Worm (Caenorhabditis elegans) whole organism, L3 larva: ENCODE data around the gene F17C11.13.

Source experiments
- R02D3.7 ChIP-seq: fragments of 150-350 bp; optimal IDR thresholded peaks from 2 replicates; lab custom pipeline; 2014; ENCODE audit warnings: missing biosample characterization, missing genetic modification characterization
- ama-1 ChIP-seq: fragments of 150-350 bp; optimal IDR thresholded peaks from 2 replicates; lab custom pipeline; 2018
- ceh-16 ChIP-seq: sonication (generic microtip); optimal IDR thresholded peaks from 2 replicates; lab custom pipeline; 2017; ENCODE audit warnings: missing biosample characterization, missing genetic modification characterization
- ceh-82 ChIP-seq: fragments of 150-350 bp; optimal IDR thresholded peaks from 2 replicates; lab custom pipeline; 2014; ENCODE audit warnings: missing biosample characterization, missing genetic modification characterization
- ceh-9 ChIP-seq: sonication (generic microtip); optimal IDR thresholded peaks from 2 replicates; lab custom pipeline; 2018; ENCODE audit warnings: missing biosample characterization, missing genetic modification characterization
- daf-12 ChIP-seq: fragments of 150-350 bp; optimal IDR thresholded peaks from 2 replicates; lab custom pipeline; 2014; ENCODE audit warnings: missing biosample characterization, missing genetic modification reagents, missing genetic modification characterization
- egl-5 ChIP-seq: fragments of 150-350 bp; optimal IDR thresholded peaks from 2 replicates; lab custom pipeline; 2017; ENCODE audit warnings: missing biosample characterization, missing genetic modification reagents, missing genetic modification characterization, inconsistent platforms
- elt-2 ChIP-seq: sonication (generic microtip); optimal IDR thresholded peaks from 2 replicates; lab custom pipeline; 2016; ENCODE audit warnings: missing genetic modification reagents, mild to moderate bottlenecking, missing genetic modification characterization, missing compliant biosample characterization
- elt-3 ChIP-seq, 3 experiments: fragments of 150-350 bp in 1 of 3; sonication (generic microtip) in 2 of 3; optimal IDR thresholded peaks; 2 replicates in 2 of 3; 4 replicates in 1 of 3; lab custom pipeline; 2014 to 2017; ENCODE audit warnings: missing biosample characterization in 3 of 3, missing genetic modification characterization in 3 of 3
- eor-1 ChIP-seq, 2 experiments: fragments of 150-350 bp; optimal IDR thresholded peaks; 2 replicates each; lab custom pipeline; 2014 to 2018; ENCODE audit warnings: missing biosample characterization in 2 of 2, missing genetic modification characterization in 2 of 2
- fkh-10 ChIP-seq: sonication (generic microtip); optimal IDR thresholded peaks from 2 replicates; lab custom pipeline; 2017; ENCODE audit warnings: missing biosample characterization, missing genetic modification reagents, missing genetic modification characterization
- fkh-2 ChIP-seq: fragments of 150-350 bp; optimal IDR thresholded peaks from 2 replicates; lab custom pipeline; 2014; ENCODE audit warnings: missing biosample characterization, missing genetic modification reagents, missing genetic modification characterization
- fos-1 ChIP-seq: fragments of 150-350 bp; optimal IDR thresholded peaks from 2 replicates; lab custom pipeline; 2014; ENCODE audit warnings: missing biosample characterization, missing genetic modification characterization
- hmg-11 ChIP-seq: sonication (generic microtip); optimal IDR thresholded peaks from 2 replicates; lab custom pipeline; 2016; ENCODE audit warnings: missing genetic modification characterization, missing compliant biosample characterization
- jun-1 ChIP-seq: fragments of 150-350 bp; optimal IDR thresholded peaks from 2 replicates; lab custom pipeline; 2014; ENCODE audit warnings: missing biosample characterization, missing genetic modification reagents, missing genetic modification characterization
- lin-15B ChIP-seq: fragments of 150-350 bp; optimal IDR thresholded peaks from 2 replicates; lab custom pipeline; 2014; ENCODE audit warnings: missing biosample characterization, missing genetic modification characterization
- lin-39 ChIP-seq: fragments of 150-350 bp; optimal IDR thresholded peaks from 2 replicates; lab custom pipeline; 2018; ENCODE audit warnings: missing biosample characterization, missing genetic modification reagents, missing genetic modification characterization
- lsy-12 ChIP-seq: sonication (generic microtip); optimal IDR thresholded peaks from 2 replicates; lab custom pipeline; 2016; ENCODE audit warnings: mild to moderate bottlenecking, missing genetic modification characterization, missing compliant biosample characterization
- mdl-1 ChIP-seq: fragments of 150-350 bp; optimal IDR thresholded peaks from 2 replicates; lab custom pipeline; 2014; ENCODE audit warnings: missing biosample characterization, missing genetic modification characterization
- nfya-1 ChIP-seq: sonication (generic microtip); optimal IDR thresholded peaks from 2 replicates; lab custom pipeline; 2017; ENCODE audit warnings: missing genetic modification characterization, mild to moderate bottlenecking, missing compliant biosample characterization, antibody characterized with exemption, moderate library complexity; ENCODE audit not compliant: insufficient read depth
- nhr-11 ChIP-seq: fragments of 150-350 bp; optimal IDR thresholded peaks from 2 replicates; lab custom pipeline; 2014; ENCODE audit warnings: missing biosample characterization, missing genetic modification characterization
- nhr-12 ChIP-seq: fragments of 150-350 bp; optimal IDR thresholded peaks from 2 replicates; lab custom pipeline; 2014; ENCODE audit warnings: missing biosample characterization, missing genetic modification characterization
- nhr-23 ChIP-seq: fragments of 150-350 bp; optimal IDR thresholded peaks from 2 replicates; lab custom pipeline; 2014; ENCODE audit warnings: missing biosample characterization, missing genetic modification reagents, missing genetic modification characterization
- nhr-237 ChIP-seq: fragments of 150-350 bp; optimal IDR thresholded peaks from 2 replicates; lab custom pipeline; 2014; ENCODE audit warnings: missing biosample characterization, missing genetic modification characterization
- nhr-25 ChIP-seq: sonication (generic microtip); optimal IDR thresholded peaks from 2 replicates; lab custom pipeline; 2017; ENCODE audit warnings: missing biosample characterization, missing genetic modification characterization
- nhr-28 ChIP-seq: fragments of 150-350 bp; optimal IDR thresholded peaks from 2 replicates; lab custom pipeline; 2014; ENCODE audit warnings: missing biosample characterization, missing genetic modification characterization
- nhr-43 ChIP-seq: sonication (generic microtip); optimal IDR thresholded peaks from 2 replicates; lab custom pipeline; 2016; ENCODE audit warnings: mild to moderate bottlenecking, missing genetic modification characterization, missing compliant biosample characterization; ENCODE audit not compliant: poor library complexity, severe bottlenecking
- nhr-76 ChIP-seq: fragments of 150-350 bp; sonication (generic microtip); optimal IDR thresholded peaks from 5 replicates; lab custom pipeline; 2014; ENCODE audit warnings: missing biosample characterization, missing genetic modification characterization
- nhr-77 ChIP-seq: fragments of 150-350 bp; optimal IDR thresholded peaks from 2 replicates; lab custom pipeline; 2014; ENCODE audit warnings: missing biosample characterization, missing genetic modification characterization
- pha-4 ChIP-seq: fragments of 150-350 bp; optimal IDR thresholded peaks from 2 replicates; lab custom pipeline; 2014; ENCODE audit warnings: missing biosample characterization, missing genetic modification reagents, missing genetic modification characterization
- sea-2 ChIP-seq: fragments of 150-350 bp; sonication (generic microtip); optimal IDR thresholded peaks from 4 replicates; lab custom pipeline; 2014; ENCODE audit warnings: missing biosample characterization, missing genetic modification reagents, missing genetic modification characterization
- skn-1 ChIP-seq: fragments of 150-350 bp; optimal IDR thresholded peaks from 2 replicates; lab custom pipeline; 2014; ENCODE audit warnings: missing biosample characterization, missing genetic modification characterization
- snpc-4 ChIP-seq: fragments of 150-350 bp; optimal IDR thresholded peaks from 2 replicates; lab custom pipeline; 2014; ENCODE audit warnings: missing biosample characterization, missing genetic modification characterization
- tbx-2 ChIP-seq: sonication (generic microtip); optimal IDR thresholded peaks from 2 replicates; lab custom pipeline; 2016; ENCODE audit warnings: mild to moderate bottlenecking, missing genetic modification characterization, missing compliant biosample characterization
- unc-62 ChIP-seq: fragments of 150-350 bp; sonication (generic microtip); optimal IDR thresholded peaks from 4 replicates; lab custom pipeline; 2014; ENCODE audit warnings: missing biosample characterization, missing genetic modification reagents, missing genetic modification characterization
- zag-1 ChIP-seq: fragments of 150-350 bp; optimal IDR thresholded peaks from 2 replicates; lab custom pipeline; 2014; ENCODE audit warnings: missing biosample characterization, missing genetic modification characterization
- ztf-4 ChIP-seq: fragments of 150-350 bp; optimal IDR thresholded peaks from 2 replicates; lab custom pipeline; 2014; ENCODE audit warnings: missing biosample characterization, missing genetic modification characterization

Gene F17C11.13

ce11 chrV:10951655-10952278 is 4.0 kb upstream of the F17C11.13 start, which contains the start of gene F17C11.4:
Gene F17C11.4, plus strand, starts transcription at chrV:10951860.
- TF ChIP-seq lsy-12 (tag; lab: Kevin White, UChicago): peak; percentile 43
- TF ChIP-seq lin-15B: peak; percentile 1
- TF ChIP-seq mdl-1: no peak
- TF ChIP-seq elt-3 (tag; optimal IDR thresholded peaks at IDR 0.05; lab: Kevin White, UChicago): no peak
- TF ChIP-seq nfya-1 (tag; lab: Kevin White, UChicago): peak; percentile 75
- peak; percentile 83 for TF ChIP-seq elt-2 (tag; lab: Kevin White, UChicago)
- TF ChIP-seq nhr-11 (tag; lab: Kevin White, UChicago): peak; percentile 47
- TF ChIP-seq ztf-4 (tag; lab: Kevin White, UChicago): no peak
- TF ChIP-seq jun-1 (tag; lab: Kevin White, UChicago): peak; percentile 80
- TF ChIP-seq nhr-12: no peak
- no peak for TF ChIP-seq zag-1 (tag; lab: Kevin White, UChicago)
- peak; percentile 14 for TF ChIP-seq fos-1
- no peak for TF ChIP-seq nhr-76 (tag; lab: Kevin White, UChicago)
- TF ChIP-seq fkh-10 (GFP tag; lab: Kevin White, UChicago): peak; percentile 9
- TF ChIP-seq nhr-77 (tag; lab: Kevin White, UChicago): no peak
- peak; percentile 53 for TF ChIP-seq unc-62 (GFP tag; lab: Kevin White, UChicago)
- peak; percentile 88 for TF ChIP-seq nhr-43 (tag; lab: Kevin White, UChicago)
- peak; percentile 0 for TF ChIP-seq lin-39 (tag; lab: Kevin White, UChicago)
- peak; percentile 87 for TF ChIP-seq nhr-25 (tag; lab: Kevin White, UChicago)
- no peak for TF ChIP-seq ceh-82 (tag; lab: Kevin White, UChicago)
- peak; percentile 28 for TF ChIP-seq tbx-2 (tag; lab: Kevin White, UChicago)
- peak; percentile 81 for TF ChIP-seq egl-5 (tag; lab: Kevin White, UChicago)
- TF ChIP-seq nhr-28: no peak
- TF ChIP-seq daf-12 (tag; lab: Kevin White, UChicago): no peak
- peak; percentile 43 for TF ChIP-seq pha-4
- TF ChIP-seq sea-2 (GFP tag; lab: Kevin White, UChicago): no peak
- peak; percentile 74 for TF ChIP-seq hmg-11 (tag; lab: Kevin White, UChicago)
- peak; percentile 57 for TF ChIP-seq nhr-23 (tag; lab: Kevin White, UChicago)
- TF ChIP-seq snpc-4 (tag; lab: Kevin White, UChicago): peak; percentile 51
- TF ChIP-seq ama-1 (lab: Kevin White, UChicago): peak; percentile 46

- TF ChIP-seq R02D3.7 (tag; lab: Kevin White, UChicago): no peak
- no peak for TF ChIP-seq lin-39 (tag; lab: Kevin White, UChicago)
- TF ChIP-seq nhr-237 (tag; lab: Kevin White, UChicago): no peak
- peak; percentile 43 for TF ChIP-seq nhr-25 (tag; lab: Kevin White, UChicago)
- no peak for TF ChIP-seq ceh-9 (tag; lab: Kevin White, UChicago)
- no peak for TF ChIP-seq fkh-2
- TF ChIP-seq nhr-11 (tag; lab: Kevin White, UChicago): no peak
- TF ChIP-seq elt-3 (tag; optimal IDR thresholded peaks at IDR 0.05; lab: Kevin White, UChicago): no peak
- TF ChIP-seq unc-62 (GFP tag; lab: Kevin White, UChicago): no peak
- peak; percentile 36 for TF ChIP-seq lsy-12 (tag; lab: Kevin White, UChicago)
- TF ChIP-seq ceh-82 (tag; lab: Kevin White, UChicago): no peak
- no peak for TF ChIP-seq zag-1 (tag; lab: Kevin White, UChicago)
- peak; percentile 22 for TF ChIP-seq tbx-2 (tag; lab: Kevin White, UChicago)
- TF ChIP-seq eor-1 (tag; optimal IDR thresholded peaks at IDR 0.05; lab: Kevin White, UChicago): no peak
- peak; percentile 8 for TF ChIP-seq nhr-43 (tag; lab: Kevin White, UChicago)
- TF ChIP-seq snpc-4 (tag; lab: Kevin White, UChicago): no peak
- peak; percentile 13 for TF ChIP-seq ztf-4 (tag; lab: Kevin White, UChicago)
- peak; percentile 83 for TF ChIP-seq ama-1 (lab: Kevin White, UChicago)
- peak; percentile 16 for TF ChIP-seq pha-4
- TF ChIP-seq, all 47 proteins: peak for 7
Measured at ce11 chrV:10953471-10954155, 2.1 kb upstream of the F17C11.13 start.

- no peak for TF ChIP-seq nhr-23 (tag; lab: Kevin White, UChicago)
- TF ChIP-seq ceh-16 (tag; lab: Kevin White, UChicago): no peak
- no peak for TF ChIP-seq nhr-28
- TF ChIP-seq mdl-1: no peak
- TF ChIP-seq daf-12 (tag; lab: Kevin White, UChicago): no peak
- no peak for TF ChIP-seq nhr-43 (tag; lab: Kevin White, UChicago)
- TF ChIP-seq nhr-12: no peak
- TF ChIP-seq jun-1 (tag; lab: Kevin White, UChicago): no peak
- TF ChIP-seq pha-4: no peak
- TF ChIP-seq skn-1: no peak
- TF ChIP-seq ceh-9 (tag; lab: Kevin White, UChicago): no peak
- no peak for TF ChIP-seq R02D3.7 (tag; lab: Kevin White, UChicago)
- no peak for TF ChIP-seq nhr-237 (tag; lab: Kevin White, UChicago)
- TF ChIP-seq fkh-2: no peak
- no peak for TF ChIP-seq nhr-25 (tag; lab: Kevin White, UChicago)
- no peak for TF ChIP-seq sea-2 (GFP tag; lab: Kevin White, UChicago)
- TF ChIP-seq ama-1 (lab: Kevin White, UChicago): no peak
Measured at ce11 chrV:10954334-10954733, 1.4 kb upstream of the F17C11.13 start, which contains the start of gene clec-221. Gene clec-221, minus strand, starts transcription at chrV:10954434.
